Worm (Caenorhabditis elegans) whole organism, L4 larva: ENCODE results near the gene rin-1.

ENCODE experiments used
- Y5F2A.4 ChIP-seq: fragments of 200-800 bp; sonication (Bioruptor generic); optimal IDR thresholded peaks from 2 replicates; lab custom pipeline; 2018; ENCODE audit warnings: mild to moderate bottlenecking, missing genetic modification characterization, missing compliant biosample characterization
- aly-2 ChIP-seq: sonication (generic microtip); optimal IDR thresholded peaks from 2 replicates; lab custom pipeline; 2018; ENCODE audit warnings: missing biosample characterization, missing genetic modification characterization
- ceh-28 ChIP-seq: fragments of 150-350 bp; optimal IDR thresholded peaks from 2 replicates; lab custom pipeline; 2014; ENCODE audit warnings: missing biosample characterization, missing genetic modification reagents, missing genetic modification characterization
- ceh-82 ChIP-seq: sonication (generic microtip); optimal IDR thresholded peaks from 2 replicates; lab custom pipeline; 2017; ENCODE audit warnings: missing biosample characterization, missing genetic modification characterization
- ctbp-1 ChIP-seq: fragments of 200-800 bp; sonication (Bioruptor generic); IDR thresholded peaks from 2 replicates; pipeline ENCODE4 v1.3.6; 2022; ENCODE audit warnings: missing genetic modification reagents, missing genetic modification characterization, missing compliant biosample characterization
- dpl-1 ChIP-seq: fragments of 150-350 bp; optimal IDR thresholded peaks from 2 replicates; lab custom pipeline; 2014; ENCODE audit warnings: missing biosample characterization, missing genetic modification reagents, missing genetic modification characterization
- mdl-1 ChIP-seq, 2 experiments: fragments of 150-350 bp in 1 of 2; sonication (generic microtip) in 1 of 2; optimal IDR thresholded peaks; 2 replicates each; lab custom pipeline; 2014 to 2017; ENCODE audit warnings: missing biosample characterization in 2 of 2, missing genetic modification characterization in 2 of 2
- nhr-11 ChIP-seq: fragments of 150-350 bp; optimal IDR thresholded peaks from 2 replicates; lab custom pipeline; 2014; ENCODE audit warnings: missing biosample characterization, missing genetic modification characterization
- nhr-76 ChIP-seq: fragments of 150-350 bp; optimal IDR thresholded peaks from 2 replicates; lab custom pipeline; 2014; ENCODE audit warnings: missing biosample characterization, missing genetic modification characterization
- nhr-77 ChIP-seq: fragments of 150-350 bp; optimal IDR thresholded peaks from 2 replicates; lab custom pipeline; 2014; ENCODE audit warnings: missing biosample characterization, missing genetic modification characterization
- pha-4 ChIP-seq, 2 experiments: fragments of 150-350 bp in 1 of 2; fragments of 200-800 bp in 1 of 2; sonication (Bioruptor generic) in 1 of 2; IDR thresholded peaks in 1 of 2; optimal IDR thresholded peaks in 1 of 2; 2 replicates each; pipeline versions ENCODE4 v1.3.6 to Lab custom; 2014 to 2022; ENCODE audit warnings: missing genetic modification characterization in 2 of 2, missing genetic modification reagents in 2 of 2, missing biosample characterization in 1 of 2, missing compliant biosample characterization in 1 of 2
- unc-39 ChIP-seq: sonication (generic microtip); optimal IDR thresholded peaks from 2 replicates; lab custom pipeline; 2017; ENCODE audit warnings: missing biosample characterization, missing genetic modification characterization
- unc-62 ChIP-seq, 3 experiments: fragments of 150-350 bp in 1 of 3; sonication (generic microtip); optimal IDR thresholded peaks in 2 of 3; peaks in 1 of 3; 1 replicate in 1 of 3; 2 replicates in 2 of 3; lab custom pipeline; 2014 to 2017; ENCODE audit warnings: missing biosample characterization in 3 of 3, missing genetic modification characterization in 3 of 3, missing genetic modification reagents in 3 of 3, missing genotype in 1 of 3
- ztf-11 ChIP-seq: fragments of 150-350 bp; optimal IDR thresholded peaks from 2 replicates; lab custom pipeline; 2014; ENCODE audit warnings: missing biosample characterization, missing genetic modification characterization

- TF ChIP-seq nhr-11 (tag; lab: Kevin White, UChicago) (no peak), pha-4 (GFP tag; IDR thresholded peaks at IDR 0.05; lab: Robert Waterston, UW) (no peak), pha-4 (tag; optimal IDR thresholded peaks at IDR 0.05; lab: Kevin White, UChicago) (no peak), nhr-77 (tag; lab: Kevin White, UChicago) (no peak), aly-2 (no peak), Y5F2A.4 (no peak), unc-39 (tag; lab: Kevin White, UChicago) (no peak), dpl-1 (GFP tag; lab: Kevin White, UChicago) (no peak), ceh-82 (tag; lab: Kevin White, UChicago) (no peak), ctbp-1 (no peak), ceh-28 (tag; lab: Kevin White, UChicago) (no peak), unc-62 (GFP tag; optimal IDR thresholded peaks at IDR 0.05 in 1 of 2; lab: Kevin White, UChicago) (no peak), unc-62 (tag; optimal IDR thresholded peaks at IDR 0.05; lab: Kevin White, UChicago) (no peak), mdl-1 (tag; optimal IDR thresholded peaks at IDR 0.05; lab: Kevin White, UChicago) (no peak), nhr-76 (tag; lab: Kevin White, UChicago) (no peak), ztf-11 (tag; lab: Kevin White, UChicago) (no peak)
Observed at ce11 chrV:14736851-14737250, 78.5 kb downstream of the rin-1 start, which contains the start of gene Y50E8A.5.
